Fruit fly (Drosophila melanogaster) whole organism, prepupa: ENCODE measurements around the gene CG5177.

Source experiments
- Blimp-1 ChIP-seq: fragments of 200-800 bp; sonication (Bioruptor generic); optimal IDR thresholded peaks from 3 replicates; lab custom pipeline; 2017; ENCODE audit warnings: missing biosample characterization, missing genetic modification characterization, mild to moderate bottlenecking, moderate library complexity, missing genetic modification reagents
- CG10631 ChIP-seq: fragments of 200-800 bp; sonication (Bioruptor generic); optimal IDR thresholded peaks from 2 replicates; lab custom pipeline; 2016; ENCODE audit warnings: missing biosample characterization, missing genetic modification characterization
- CG10669 ChIP-seq: fragments of 200-800 bp; sonication (Bioruptor generic); optimal IDR thresholded peaks from 3 replicates; lab custom pipeline; 2018; ENCODE audit warnings: missing biosample characterization, mild to moderate bottlenecking, missing genetic modification characterization, moderate library complexity
- CG11294 ChIP-seq: fragments of 200-800 bp; sonication (Bioruptor generic); IDR thresholded peaks from 2 replicates; pipeline ENCODE4 v1.3.6; 2022; ENCODE audit warnings: missing biosample characterization, missing genetic modification characterization
- CG11762 ChIP-seq: fragments of 200-800 bp; sonication (Bioruptor generic); optimal IDR thresholded peaks from 3 replicates; lab custom pipeline; 2016; ENCODE audit warnings: missing biosample characterization, missing genetic modification characterization; ENCODE audit not compliant: insufficient read depth
- CG11902 ChIP-seq: fragments of 200-800 bp; sonication (Bioruptor generic); optimal IDR thresholded peaks from 3 replicates; lab custom pipeline; 2016; ENCODE audit warnings: missing biosample characterization, missing genetic modification characterization
- CG16779 ChIP-seq: fragments of 200-800 bp; sonication (Bioruptor generic); optimal IDR thresholded peaks from 3 replicates; lab custom pipeline; 2017; ENCODE audit warnings: missing biosample characterization, mild to moderate bottlenecking, missing genetic modification characterization
- CG31627 ChIP-seq: fragments of 200-800 bp; sonication (Bioruptor generic); optimal IDR thresholded peaks from 3 replicates; lab custom pipeline; 2016; ENCODE audit warnings: missing biosample characterization, missing genetic modification characterization
- CG34406 ChIP-seq: fragments of 200-800 bp; sonication (Bioruptor generic); optimal IDR thresholded peaks from 3 replicates; lab custom pipeline; 2016; ENCODE audit warnings: missing biosample characterization, missing genetic modification characterization
- CG3919 ChIP-seq: fragments of 200-800 bp; sonication (Bioruptor generic); optimal IDR thresholded peaks from 3 replicates; lab custom pipeline; 2016; ENCODE audit warnings: missing biosample characterization, missing genetic modification characterization
- CG6163 ChIP-seq: fragments of 200-800 bp; sonication (Bioruptor generic); IDR thresholded peaks from 3 replicates; pipeline ENCODE4 v1.3.6; 2022; ENCODE audit warnings: missing biosample characterization, missing genetic modification characterization
- CG6792 ChIP-seq: fragments of 200-800 bp; sonication (Bioruptor generic); optimal IDR thresholded peaks from 3 replicates; lab custom pipeline; 2016; ENCODE audit warnings: missing biosample characterization, missing genetic modification characterization
- CG6808 ChIP-seq: fragments of 200-800 bp; sonication (Bioruptor generic); optimal IDR thresholded peaks from 3 replicates; lab custom pipeline; 2017; ENCODE audit warnings: missing biosample characterization, missing genetic modification characterization, mild to moderate bottlenecking, moderate library complexity, missing genetic modification reagents
- CG8119 ChIP-seq: fragments of 200-800 bp; sonication (Bioruptor generic); IDR thresholded peaks from 3 replicates; pipeline ENCODE4 v1.3.6; 2022; ENCODE audit warnings: missing biosample characterization, missing genetic modification characterization
- CG8632 ChIP-seq: fragments of 200-800 bp; sonication (Bioruptor generic); optimal IDR thresholded peaks from 3 replicates; lab custom pipeline; 2016; ENCODE audit warnings: missing biosample characterization, missing genetic modification characterization
- CG9139 ChIP-seq: fragments of 200-800 bp; sonication (Bioruptor generic); optimal IDR thresholded peaks from 3 replicates; lab custom pipeline; 2017; ENCODE audit warnings: missing biosample characterization, mild to moderate bottlenecking, missing genetic modification characterization
- Eip78C ChIP-seq: fragments of 200-800 bp; sonication (Bioruptor generic); peaks from one replicate; lab custom pipeline; 2016; ENCODE audit warnings: missing biosample characterization, missing genetic modification characterization
- Eip93F ChIP-seq: fragments of 200-800 bp; sonication (Bioruptor generic); optimal IDR thresholded peaks from 2 replicates; lab custom pipeline; 2016; ENCODE audit warnings: missing biosample characterization, mild to moderate bottlenecking, missing genetic modification characterization
- Ets21C ChIP-seq: fragments of 200-800 bp; sonication (Bioruptor generic); optimal IDR thresholded peaks from 3 replicates; lab custom pipeline; 2016; ENCODE audit warnings: missing biosample characterization, missing genetic modification characterization
- Ets96B ChIP-seq: fragments of 200-800 bp; optimal IDR thresholded peaks from 2 replicates; lab custom pipeline; 2019; ENCODE audit warnings: missing biosample characterization, mild to moderate bottlenecking, missing genetic modification characterization, moderate library complexity
- Gug ChIP-seq: fragments of 200-800 bp; sonication (Bioruptor generic); IDR thresholded peaks from 2 replicates; pipeline ENCODE4 v1.3.6; 2022; ENCODE audit warnings: missing biosample characterization, missing genetic modification characterization
- Hr38 ChIP-seq: sonication (Bioruptor generic); optimal IDR thresholded peaks from 2 replicates; lab custom pipeline; 2016; ENCODE audit warnings: missing biosample characterization, missing genetic modification characterization
- Hr39 ChIP-seq: fragments of 200-800 bp; sonication (Bioruptor generic); optimal IDR thresholded peaks from 2 replicates; lab custom pipeline; 2016; ENCODE audit warnings: missing biosample characterization, missing genetic modification characterization
- Hr4 ChIP-seq: fragments of 200-800 bp; sonication (Bioruptor generic); optimal IDR thresholded peaks from 3 replicates; lab custom pipeline; 2016; ENCODE audit warnings: missing biosample characterization, missing genetic modification characterization
- Lpt ChIP-seq: fragments of 200-800 bp; sonication (Bioruptor generic); optimal IDR thresholded peaks from 3 replicates; lab custom pipeline; 2016; ENCODE audit warnings: missing biosample characterization, missing genetic modification characterization
- Met ChIP-seq: fragments of 200-800 bp; sonication (Bioruptor generic); optimal IDR thresholded peaks from 3 replicates; lab custom pipeline; 2016; ENCODE audit warnings: missing biosample characterization, missing genetic modification characterization
- OdsH ChIP-seq: fragments of 200-800 bp; sonication (Bioruptor generic); optimal IDR thresholded peaks from 3 replicates; lab custom pipeline; 2016; ENCODE audit warnings: missing biosample characterization, missing genetic modification characterization
- Smox ChIP-seq: fragments of 200-800 bp; sonication (Bioruptor generic); optimal IDR thresholded peaks from 3 replicates; lab custom pipeline; 2016; ENCODE audit warnings: missing biosample characterization, missing genetic modification characterization
- Sox14 ChIP-seq: fragments of 200-800 bp; sonication (Bioruptor generic); optimal IDR thresholded peaks from 3 replicates; lab custom pipeline; 2016; ENCODE audit warnings: missing biosample characterization, missing genetic modification characterization
- achi ChIP-seq: fragments of 200-800 bp; sonication (Bioruptor generic); optimal IDR thresholded peaks from 3 replicates; lab custom pipeline; 2016; ENCODE audit warnings: missing biosample characterization, missing genetic modification characterization
- acj6 ChIP-seq: fragments of 200-800 bp; sonication (Bioruptor generic); optimal IDR thresholded peaks from 3 replicates; lab custom pipeline; 2016; ENCODE audit warnings: missing biosample characterization, missing genetic modification characterization
- dac ChIP-seq: fragments of 200-800 bp; sonication (Bioruptor generic); optimal IDR thresholded peaks from 2 replicates; lab custom pipeline; 2017; ENCODE audit warnings: missing biosample characterization, mild to moderate bottlenecking, missing genetic modification characterization
- eg ChIP-seq: fragments of 200-800 bp; sonication (Bioruptor generic); IDR thresholded peaks from 3 replicates; pipeline ENCODE4 v1.3.6; 2022; ENCODE audit warnings: missing biosample characterization, missing genetic modification characterization
- fd85E ChIP-seq: fragments of 200-800 bp; sonication (Bioruptor generic); optimal IDR thresholded peaks from 3 replicates; lab custom pipeline; 2016; ENCODE audit warnings: missing biosample characterization, missing genetic modification characterization
- fkh ChIP-seq: fragments of 200-800 bp; sonication (Bioruptor generic); optimal IDR thresholded peaks from 3 replicates; lab custom pipeline; 2017; ENCODE audit warnings: missing biosample characterization, mild to moderate bottlenecking, missing genetic modification characterization, moderate library complexity
- lz ChIP-seq: fragments of 200-800 bp; sonication (Bioruptor generic); optimal IDR thresholded peaks from 3 replicates; lab custom pipeline; 2016; ENCODE audit warnings: missing biosample characterization, missing genetic modification characterization
- net ChIP-seq: fragments of 200-800 bp; sonication (Bioruptor generic); optimal IDR thresholded peaks from 3 replicates; lab custom pipeline; 2016; ENCODE audit warnings: missing biosample characterization, missing genetic modification characterization
- pdm3 ChIP-seq: fragments of 200-800 bp; sonication (Bioruptor generic); optimal IDR thresholded peaks from 3 replicates; lab custom pipeline; 2016; ENCODE audit warnings: missing biosample characterization, missing genetic modification characterization
- spab ChIP-seq: fragments of 200-800 bp; sonication (Bioruptor generic); optimal IDR thresholded peaks from 2 replicates; lab custom pipeline; 2017; ENCODE audit warnings: missing biosample characterization, mild to moderate bottlenecking, missing genetic modification characterization, missing genetic modification reagents
- ss ChIP-seq, 2 experiments: fragments of 200-800 bp; sonication (Bioruptor generic); optimal IDR thresholded peaks; 2 replicates in 1 of 2; 3 replicates in 1 of 2; lab custom pipeline; 2017 to 2018; ENCODE audit warnings: mild to moderate bottlenecking in 2 of 2, missing biosample characterization in 2 of 2, missing genetic modification characterization in 2 of 2, moderate library complexity in 1 of 2
- svp ChIP-seq: fragments of 200-800 bp; sonication (Bioruptor generic); peaks from one replicate; lab custom pipeline; 2016; ENCODE audit warnings: missing biosample characterization, missing genetic modification characterization
- topi ChIP-seq: fragments of 200-800 bp; sonication (Bioruptor generic); optimal IDR thresholded peaks from 3 replicates; lab custom pipeline; 2016; ENCODE audit warnings: missing biosample characterization, missing genetic modification characterization
- vri ChIP-seq: fragments of 200-800 bp; sonication (Bioruptor generic); optimal IDR thresholded peaks from 3 replicates; lab custom pipeline; 2016; ENCODE audit warnings: missing biosample characterization, mild to moderate bottlenecking, missing genetic modification characterization

The CG5177 gene

dm6 chr2L:7418148-7418988, 13.3 kb downstream of the CG5177 start (continued):
- TF ChIP-seq Met (GFP tag; lab: Kevin White, UChicago) (peak; percentile 88), lz (GFP tag; lab: Kevin White, UChicago) (peak; percentile 83), CG3919 (GFP tag; lab: Kevin White, UChicago) (peak; percentile 75), Hr4 (GFP tag; lab: Kevin White, UChicago) (peak; percentile 78), dac (GFP tag; lab: Kevin White, UChicago) (peak; percentile 39), CG8632 (GFP tag; lab: Kevin White, UChicago) (peak; percentile 86), CG11762 (GFP tag; lab: Kevin White, UChicago) (peak; percentile 79), CG6792 (peak; percentile 82), spab (GFP tag; lab: Kevin White, UChicago) (peak; percentile 67), net (GFP tag; lab: Kevin White, UChicago) (peak; percentile 67), OdsH (peak; percentile 85), ss (GFP tag; optimal IDR thresholded peaks at IDR 0.05; lab: Kevin White, UChicago) (peak; percentile 49 to 81), Ets96B (tag; lab: Kevin White, UChicago) (peak; percentile 85), Eip78C (GFP tag; lab: Kevin White, UChicago) (peak; percentile 96), Ets21C (GFP tag; lab: Kevin White, UChicago) (peak; percentile 52), Lpt (GFP tag; lab: Kevin White, UChicago) (peak; percentile 47), Eip93F (GFP tag; lab: Kevin White, UChicago) (peak; percentile 57), Gug (peak; percentile 38), Sox14 (GFP tag; lab: Kevin White, UChicago) (peak; percentile 84), CG10631 (GFP tag; lab: Kevin White, UChicago) (peak; percentile 87), pdm3 (peak; percentile 65), Smox (GFP tag; lab: Kevin White, UChicago) (peak; percentile 80), Blimp-1 (GFP tag; lab: Kevin White, UChicago) (peak; percentile 72), topi (GFP tag; lab: Kevin White, UChicago) (peak; percentile 84), Hr39 (GFP tag; lab: Kevin White, UChicago) (peak; percentile 66)

DNA sequence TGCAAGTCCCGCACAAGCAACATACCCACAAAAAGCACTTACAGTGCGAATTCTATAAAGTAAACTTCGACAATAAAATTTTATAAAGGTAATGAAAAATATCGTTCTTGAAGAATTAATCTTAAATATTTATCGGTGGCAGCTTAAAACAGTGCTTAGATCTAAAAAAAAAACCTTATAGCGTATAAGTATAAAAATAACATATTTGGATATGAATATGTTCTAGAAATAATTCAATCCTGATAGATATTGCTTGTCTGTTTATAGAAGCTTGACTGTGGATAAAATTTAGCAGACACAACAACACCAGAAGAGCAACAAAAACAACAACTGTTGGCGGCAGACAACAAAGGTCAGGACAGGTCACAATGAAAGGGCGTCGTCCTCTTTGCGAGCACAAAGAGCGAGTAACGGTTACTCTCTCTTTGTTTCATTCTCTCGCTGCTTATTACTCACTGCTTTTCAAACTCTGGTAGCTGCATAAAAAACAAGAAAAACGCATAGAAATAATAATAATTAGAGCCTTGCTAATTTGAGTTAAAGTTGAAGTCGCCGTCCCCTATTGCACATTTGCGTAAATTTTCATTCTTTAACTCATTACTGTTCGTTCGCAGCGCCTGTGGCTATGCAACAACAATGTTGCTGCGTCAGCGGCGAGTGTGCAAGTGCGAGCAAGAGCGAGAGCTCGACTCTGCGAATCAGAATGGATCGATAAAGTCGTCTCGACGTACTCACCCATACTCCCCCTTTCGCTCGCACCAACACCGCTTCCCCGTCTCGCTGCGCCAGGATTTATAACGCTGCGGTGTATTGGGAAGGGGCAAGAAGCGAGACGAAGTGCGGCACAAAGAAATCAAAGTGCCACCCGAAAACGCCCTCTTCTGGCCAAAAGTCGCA, 14.6 kb downstream of the CG5177 start:
- TF ChIP-seq Met (GFP tag; lab: Kevin White, UChicago) = peak; percentile 92
- TF ChIP-seq CG6792 = peak; percentile 45
- peak; percentile 67 for TF ChIP-seq CG8119 (GFP tag; lab: Robert Waterston, UW)
- peak; percentile 44 for TF ChIP-seq CG16779 (tag; lab: Kevin White, UChicago)
- TF ChIP-seq fkh (GFP tag; lab: Kevin White, UChicago) = no peak
- TF ChIP-seq net (GFP tag; lab: Kevin White, UChicago) = no peak
- TF ChIP-seq CG11294 = 0 out of 2 replicates have a peak, but pooled peaks have one; percentile 11
- peak; percentile 69 for TF ChIP-seq Hr39 (GFP tag; lab: Kevin White, UChicago)
- peak; percentile 62 for TF ChIP-seq Ets21C (GFP tag; lab: Kevin White, UChicago)
- peak; percentile 58 for TF ChIP-seq Ets96B (tag; lab: Kevin White, UChicago)
- TF ChIP-seq CG11902 (GFP tag; lab: Kevin White, UChicago) = peak; percentile 40
- TF ChIP-seq CG8632 (GFP tag; lab: Kevin White, UChicago) = peak; percentile 49
- TF ChIP-seq fd85E = no peak
- TF ChIP-seq achi (GFP tag; lab: Kevin White, UChicago) = peak; percentile 77
- peak; percentile 70 for TF ChIP-seq CG34406
- TF ChIP-seq pdm3 = peak; percentile 65
- peak; percentile 30 for TF ChIP-seq acj6
- TF ChIP-seq Smox (GFP tag; lab: Kevin White, UChicago) = peak; percentile 69
- TF ChIP-seq CG6808 = peak; percentile 64
- no peak for TF ChIP-seq Eip93F (GFP tag; lab: Kevin White, UChicago)
- no peak for TF ChIP-seq Lpt (GFP tag; lab: Kevin White, UChicago)
- TF ChIP-seq CG9139 (GFP tag; lab: Kevin White, UChicago) = peak; percentile 50
- TF ChIP-seq CG31627 (GFP tag; lab: Kevin White, UChicago) = peak; percentile 65
- TF ChIP-seq vri = no peak
- TF ChIP-seq svp = peak; percentile 95
- peak; percentile 86 for TF ChIP-seq Eip78C (GFP tag; lab: Kevin White, UChicago)
- TF ChIP-seq Hr38 (GFP tag; lab: Kevin White, UChicago) = no peak
- peak; percentile 64 for TF ChIP-seq CG10669 (GFP tag; lab: Kevin White, UChicago)
- TF ChIP-seq CG11762 (GFP tag; lab: Kevin White, UChicago) = peak; percentile 31
- peak; percentile 15 for TF ChIP-seq spab (GFP tag; lab: Kevin White, UChicago)
- TF ChIP-seq ss (GFP tag; optimal IDR thresholded peaks at IDR 0.05; lab: Kevin White, UChicago) = peak in 1 of 2 experiments; percentile 76
- TF ChIP-seq dac (GFP tag; lab: Kevin White, UChicago) = no peak
- TF ChIP-seq eg (GFP tag; lab: Robert Waterston, UW) = peak; percentile 52; the same call in 1 of the 3 replicates
- peak; percentile 78 for TF ChIP-seq CG10631 (GFP tag; lab: Kevin White, UChicago)
- peak; percentile 65 for TF ChIP-seq CG6163
